Fruit fly (Drosophila melanogaster): Measurements from ENCODE around the gene ab.
A peak's percentile ranks its signal among the peaks of the same experiment; 100 is the strongest.

ab gene

DNA sequence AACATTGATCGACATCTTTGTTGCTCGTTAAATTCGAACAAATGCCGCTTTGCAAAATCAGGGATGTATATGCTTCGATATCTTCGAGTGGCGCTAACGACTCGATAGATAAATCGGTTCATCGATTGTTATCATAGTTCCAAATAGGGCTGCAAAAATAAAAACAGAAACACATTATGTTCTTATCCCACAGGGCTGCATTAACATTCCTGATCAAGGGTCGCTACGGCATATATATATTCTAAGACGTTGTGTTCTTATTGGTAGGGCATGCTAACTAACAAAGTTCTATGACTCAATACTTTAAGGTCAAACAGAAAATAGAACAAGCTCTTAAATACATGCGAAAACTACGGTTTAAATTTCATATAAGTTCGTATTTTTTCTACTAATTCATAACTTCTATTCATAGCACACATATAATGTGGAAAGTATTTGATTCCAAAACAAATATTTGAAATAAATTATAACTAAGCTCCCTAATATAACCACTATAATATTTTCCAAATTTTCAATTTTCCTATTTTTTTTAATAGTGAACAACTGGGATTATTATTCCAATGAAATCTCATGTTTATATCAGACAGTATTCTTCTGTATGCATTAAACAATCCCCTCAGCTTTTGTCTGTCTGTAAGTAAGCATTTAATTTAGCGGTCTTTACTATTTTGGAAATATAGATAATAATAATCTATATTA lies 58.6 kb downstream of the ab start, which contains the start of gene cmet:
Gene cmet, minus strand, starts transcription at position 70 of the 699 bp plus-strand sequence.
- TF ChIP-seq Hr96 (GFP tag; optimal IDR thresholded peaks at IDR 0.05) (peak; percentile 60), cnc (optimal IDR thresholded peaks at IDR 0.05) (no peak), Crg-1 (GFP tag; optimal IDR thresholded peaks at IDR 0.05) (peak; percentile 6), CG11617 (GFP tag; optimal IDR thresholded peaks at IDR 0.05) (peak; percentile 8), Clk (GFP tag; optimal IDR thresholded peaks at IDR 0.05) (no peak), cic (GFP tag; optimal IDR thresholded peaks at IDR 0.05) (no peak), CG14711 (tag; optimal IDR thresholded peaks at IDR 0.05) (no peak), CG12768 (GFP tag; optimal IDR thresholded peaks at IDR 0.05) (no peak), tj (GFP tag; optimal IDR thresholded peaks at IDR 0.05) (no peak), pad (GFP tag; optimal IDR thresholded peaks at IDR 0.05) (no peak), CG5204 (GFP tag; optimal IDR thresholded peaks at IDR 0.05) (peak; percentile 44), toe (GFP tag; optimal IDR thresholded peaks at IDR 0.05) (peak; percentile 64), CG1620 (GFP tag; optimal IDR thresholded peaks at IDR 0.05) (peak; percentile 42), kay (GFP tag; ENCODE audit: borderline replicate concordance) (peak; percentile 21), CG33017 (tag; optimal IDR thresholded peaks at IDR 0.05) (peak; percentile 5), CG7045 (GFP tag; optimal IDR thresholded peaks at IDR 0.05) (peak; percentile 16), ovo (GFP tag; optimal IDR thresholded peaks at IDR 0.05) (no peak), bab1 (GFP tag; optimal IDR thresholded peaks at IDR 0.05) (peak; percentile 33), CG7101 (tag; optimal IDR thresholded peaks at IDR 0.05) (no peak), Mnt (GFP tag; optimal IDR thresholded peaks at IDR 0.05) (no peak)

DNA sequence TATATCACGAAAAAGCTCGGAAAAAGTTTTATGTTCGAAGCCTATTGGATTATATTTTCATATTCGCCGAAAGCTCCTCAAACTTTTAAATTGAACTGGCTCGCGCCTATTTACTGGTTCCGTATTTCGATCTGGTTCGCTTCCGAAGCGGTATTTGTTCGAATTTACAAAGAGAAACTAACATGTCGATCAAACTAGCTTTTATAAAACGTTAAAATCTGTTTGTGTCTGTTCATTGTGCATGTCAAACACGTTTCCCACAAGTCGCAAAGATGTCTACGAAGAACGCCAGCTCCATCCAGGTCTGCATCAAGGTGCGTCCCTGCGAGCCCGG lies 59.1 kb downstream of the ab start, which contains the start of gene cana:
Gene cana, plus strand, starts transcription at position 149 of the 334 bp plus-strand sequence.
- TF ChIP-seq kay (GFP tag; ENCODE audit: borderline replicate concordance) (peak; percentile 63), CG14711 (tag; optimal IDR thresholded peaks at IDR 0.05) (no peak)

DNA sequence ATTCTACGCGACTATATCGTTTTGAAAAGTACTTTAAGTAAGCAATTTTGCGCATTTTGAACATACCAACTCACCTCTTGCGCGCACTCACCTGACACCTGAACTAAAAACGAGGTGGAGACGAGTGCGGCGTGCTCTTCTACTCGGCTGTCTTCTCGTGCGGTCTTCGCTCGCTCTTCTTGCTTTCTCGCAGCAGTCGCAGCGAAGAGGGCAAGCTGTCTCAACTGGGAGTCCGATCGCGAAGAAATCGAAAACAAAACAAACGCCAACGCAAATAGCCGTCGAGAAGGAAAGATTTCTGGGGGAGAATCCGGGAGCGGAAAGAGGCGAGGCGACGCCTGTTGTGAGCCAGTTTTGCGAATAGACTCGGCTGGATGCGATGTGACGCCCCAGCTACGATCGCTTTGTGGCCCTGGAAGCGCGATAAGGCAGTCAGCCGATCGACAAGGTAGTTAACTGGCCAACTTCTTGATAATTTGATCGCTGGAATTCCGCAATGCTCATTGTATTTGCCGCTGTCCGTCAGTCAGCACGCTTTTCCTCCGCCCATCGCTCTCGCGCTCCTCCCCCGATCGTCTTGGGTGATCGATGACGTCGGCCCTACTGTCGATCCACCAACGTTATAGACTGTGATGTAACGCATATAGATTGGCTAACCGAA lies 61.3 kb downstream of the ab start:
- TF ChIP-seq Hr96 (GFP tag; optimal IDR thresholded peaks at IDR 0.05) = no peak
- TF ChIP-seq CG12768 (GFP tag; optimal IDR thresholded peaks at IDR 0.05) = peak; percentile 74
- no peak for TF ChIP-seq cnc (optimal IDR thresholded peaks at IDR 0.05)
- peak; percentile 42 for TF ChIP-seq CG33017 (tag; optimal IDR thresholded peaks at IDR 0.05)
- no peak for TF ChIP-seq Clk (GFP tag; optimal IDR thresholded peaks at IDR 0.05)
- peak; percentile 6 for TF ChIP-seq CG11617 (GFP tag; optimal IDR thresholded peaks at IDR 0.05)
- TF ChIP-seq CG7101 (tag; optimal IDR thresholded peaks at IDR 0.05) = peak; percentile 34
- no peak for TF ChIP-seq toe (GFP tag; optimal IDR thresholded peaks at IDR 0.05)
- TF ChIP-seq kay (GFP tag; ENCODE audit: borderline replicate concordance) = no peak
- no peak for TF ChIP-seq CG1620 (GFP tag; optimal IDR thresholded peaks at IDR 0.05)
- TF ChIP-seq pad (GFP tag; optimal IDR thresholded peaks at IDR 0.05) = peak; percentile 33
- TF ChIP-seq cic (GFP tag; optimal IDR thresholded peaks at IDR 0.05) = peak; percentile 87
- TF ChIP-seq CG7045 (GFP tag; optimal IDR thresholded peaks at IDR 0.05) = peak; percentile 40
- TF ChIP-seq ovo (GFP tag; optimal IDR thresholded peaks at IDR 0.05) = peak; percentile 35
- TF ChIP-seq Mnt (GFP tag; optimal IDR thresholded peaks at IDR 0.05) = peak; percentile 52
- TF ChIP-seq tj (GFP tag; optimal IDR thresholded peaks at IDR 0.05) = peak; percentile 58
- TF ChIP-seq CG14711 (tag; optimal IDR thresholded peaks at IDR 0.05) = no peak
- no peak for TF ChIP-seq CG5204 (GFP tag; optimal IDR thresholded peaks at IDR 0.05)
- peak; percentile 51 for TF ChIP-seq bab1 (GFP tag; optimal IDR thresholded peaks at IDR 0.05)
- no peak for TF ChIP-seq Crg-1 (GFP tag; optimal IDR thresholded peaks at IDR 0.05)

DNA sequence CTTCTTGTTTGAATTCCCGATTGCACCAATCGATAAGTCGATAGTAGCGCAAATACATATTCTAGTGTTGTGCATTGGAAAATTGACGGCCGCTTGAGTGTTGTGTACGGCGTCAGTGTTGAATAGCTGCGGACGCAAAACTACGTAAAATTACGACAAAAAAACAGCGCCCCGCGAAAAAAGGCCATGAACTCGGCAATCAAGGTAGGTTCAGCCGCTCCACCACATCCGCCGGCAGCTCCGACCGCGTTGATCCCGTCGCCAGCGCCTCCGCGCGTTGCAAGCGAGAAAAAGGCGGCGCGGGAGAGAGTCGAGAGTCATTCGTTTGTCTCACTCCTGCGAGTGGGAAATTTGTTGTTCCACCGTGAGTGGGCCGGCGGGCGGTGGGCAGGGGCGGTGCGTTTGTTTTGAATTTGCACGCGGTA lies 67.5 kb downstream of the ab start, which contains the start of gene CG33695:
Gene CG33695, plus strand, starts transcription at position 95 of the 425 bp plus-strand sequence.
- TF ChIP-seq kay (GFP tag; ENCODE audit: borderline replicate concordance) (no peak), CG7101 (tag; optimal IDR thresholded peaks at IDR 0.05) (peak; percentile 79), CG5204 (GFP tag; optimal IDR thresholded peaks at IDR 0.05) (no peak), ovo (GFP tag; optimal IDR thresholded peaks at IDR 0.05) (peak; percentile 74), CG33017 (tag; optimal IDR thresholded peaks at IDR 0.05) (peak; percentile 35), pad (GFP tag; optimal IDR thresholded peaks at IDR 0.05) (peak; percentile 79), cnc (optimal IDR thresholded peaks at IDR 0.05) (no peak), CG7045 (GFP tag; optimal IDR thresholded peaks at IDR 0.05) (peak; percentile 77), CG14711 (tag; optimal IDR thresholded peaks at IDR 0.05) (peak; percentile 56), CG12768 (GFP tag; optimal IDR thresholded peaks at IDR 0.05) (peak; percentile 74), cic (GFP tag; optimal IDR thresholded peaks at IDR 0.05) (peak; percentile 12), Mnt (GFP tag; optimal IDR thresholded peaks at IDR 0.05) (peak; percentile 87), Clk (GFP tag; optimal IDR thresholded peaks at IDR 0.05) (peak; percentile 74), toe (GFP tag; optimal IDR thresholded peaks at IDR 0.05) (peak; percentile 77), Crg-1 (GFP tag; optimal IDR thresholded peaks at IDR 0.05) (peak; percentile 97), bab1 (GFP tag; optimal IDR thresholded peaks at IDR 0.05) (peak; percentile 61), tj (GFP tag; optimal IDR thresholded peaks at IDR 0.05) (no peak), Hr96 (GFP tag; optimal IDR thresholded peaks at IDR 0.05) (peak; percentile 82), CG1620 (GFP tag; optimal IDR thresholded peaks at IDR 0.05) (peak; percentile 93), CG11617 (GFP tag; optimal IDR thresholded peaks at IDR 0.05) (peak; percentile 57)

DNA sequence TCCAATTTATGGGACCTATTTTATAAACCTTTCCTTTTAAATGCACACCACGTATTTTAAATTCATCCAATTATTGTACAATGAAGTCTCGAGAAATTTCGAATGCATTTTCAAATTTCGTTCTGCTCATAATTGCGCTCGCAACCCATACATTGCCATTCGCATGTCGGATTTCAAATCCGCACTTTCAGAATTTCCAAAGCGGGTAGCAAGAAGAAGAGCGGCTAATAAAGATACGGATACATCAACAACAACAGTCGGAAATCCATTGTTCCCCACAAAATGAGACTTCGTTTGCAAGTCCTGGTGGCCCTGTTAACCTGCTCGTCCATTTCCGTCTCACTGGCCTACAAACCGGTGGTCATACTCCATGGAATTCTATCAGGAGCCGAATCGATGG lies 69.6 kb downstream of the ab start, which contains the start of gene Ppt2:
Gene Ppt2, plus strand, starts transcription at position 209 of the 400 bp plus-strand sequence.
- TF ChIP-seq CG33017 (tag; optimal IDR thresholded peaks at IDR 0.05) (no peak), Crg-1 (GFP tag; optimal IDR thresholded peaks at IDR 0.05) (no peak), CG14711 (tag; optimal IDR thresholded peaks at IDR 0.05) (no peak), CG7101 (tag; optimal IDR thresholded peaks at IDR 0.05) (no peak), bab1 (GFP tag; optimal IDR thresholded peaks at IDR 0.05) (no peak), kay (GFP tag; ENCODE audit: borderline replicate concordance) (no peak), CG11617 (GFP tag; optimal IDR thresholded peaks at IDR 0.05) (no peak), tj (GFP tag; optimal IDR thresholded peaks at IDR 0.05) (no peak), Mnt (GFP tag; optimal IDR thresholded peaks at IDR 0.05) (no peak), ovo (GFP tag; optimal IDR thresholded peaks at IDR 0.05) (no peak), cic (GFP tag; optimal IDR thresholded peaks at IDR 0.05) (no peak), Clk (GFP tag; optimal IDR thresholded peaks at IDR 0.05) (no peak), CG5204 (GFP tag; optimal IDR thresholded peaks at IDR 0.05) (no peak), pad (GFP tag; optimal IDR thresholded peaks at IDR 0.05) (no peak), toe (GFP tag; optimal IDR thresholded peaks at IDR 0.05) (no peak), CG7045 (GFP tag; optimal IDR thresholded peaks at IDR 0.05) (no peak), CG1620 (GFP tag; optimal IDR thresholded peaks at IDR 0.05) (no peak), cnc (optimal IDR thresholded peaks at IDR 0.05) (no peak), CG12768 (GFP tag; optimal IDR thresholded peaks at IDR 0.05) (no peak), Hr96 (GFP tag; optimal IDR thresholded peaks at IDR 0.05) (no peak)

Measured in whole organism, adult.